Worm (Caenorhabditis elegans) whole organism, L4 larva: ENCODE measurements around the gene R10E12.2.

ENCODE experiments used
- ceh-62 ChIP-seq: sonication (generic microtip); optimal IDR thresholded peaks from 2 replicates; lab custom pipeline; 2017; ENCODE audit warnings: missing biosample characterization, missing genetic modification characterization
- pqm-1 ChIP-seq: sonication (generic microtip); optimal IDR thresholded peaks from 2 replicates; lab custom pipeline; 2017; ENCODE audit warnings: missing biosample characterization, missing genetic modification characterization

- no peak for TF ChIP-seq ceh-62
- TF ChIP-seq pqm-1, result no peak
These were observed 52.9 kb downstream of the R10E12.2 start, which contains the start of gene F40F12.3 for ce11 chrIII:9920764-9921163.
